Fruit fly (Drosophila melanogaster): ENCODE results near the gene CG17928.

DNA sequence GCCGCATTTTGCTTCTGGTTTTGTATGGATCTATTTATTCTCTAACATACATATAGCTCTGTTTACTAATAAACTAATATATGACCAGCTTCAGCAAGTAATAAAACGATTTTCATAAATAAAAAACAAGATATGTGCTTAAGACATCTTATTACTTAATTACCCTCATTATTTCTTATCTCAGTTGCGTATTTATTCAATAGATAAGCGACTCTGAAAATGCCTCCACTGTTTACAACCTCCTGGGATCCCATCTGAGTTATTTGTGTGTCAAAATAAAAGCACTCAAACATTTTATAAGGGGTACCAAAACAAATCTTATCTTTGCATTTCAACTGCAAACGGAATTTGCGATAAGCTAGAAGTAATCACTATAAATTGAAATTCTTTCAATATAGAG is 28.3 kb downstream of the CG17928 start:
- TF ChIP-seq psq (optimal IDR thresholded peaks at IDR 0.05) (no peak), usp (GFP tag; optimal IDR thresholded peaks at IDR 0.05) (no peak), Dll (optimal IDR thresholded peaks at IDR 0.05) (no peak), EcR (GFP tag; optimal IDR thresholded peaks at IDR 0.05) (no peak), pan (optimal IDR thresholded peaks at IDR 0.05) (no peak)
